Worm (Caenorhabditis elegans) whole organism, L1 larva: ENCODE measurements around the gene K09C6.8.

Experiments used
- aly-2 ChIP-seq: fragments of 150-350 bp; optimal IDR thresholded peaks from 2 replicates; lab custom pipeline; 2014; ENCODE audit warnings: missing biosample characterization, missing genetic modification characterization
- efl-1 ChIP-seq, 4 experiments: fragments of 150-350 bp; optimal IDR thresholded peaks in 3 of 4; peaks in 1 of 4; 1 replicate in 1 of 4; 2 replicates in 3 of 4; lab custom pipeline; 2014; ENCODE audit warnings: missing biosample characterization in 2 of 4, missing genetic modification characterization in 2 of 4, missing genetic modification reagents in 2 of 4
- egl-27 ChIP-seq, 2 experiments: fragments of 150-350 bp in 1 of 2; sonication (generic microtip); optimal IDR thresholded peaks; 3 replicates each; lab custom pipeline; 2017 to 2018; ENCODE audit warnings: missing biosample characterization in 2 of 2, missing genetic modification characterization in 2 of 2, missing genetic modification reagents in 2 of 2
- fkh-10 ChIP-seq: sonication (generic microtip); optimal IDR thresholded peaks from 2 replicates; lab custom pipeline; 2017; ENCODE audit warnings: missing biosample characterization, missing genetic modification reagents, missing genetic modification characterization
- irx-1 ChIP-seq: sonication (generic microtip); optimal IDR thresholded peaks from 2 replicates; lab custom pipeline; 2016; ENCODE audit warnings: missing genetic modification characterization, missing compliant biosample characterization
- jun-1 ChIP-seq: fragments of 150-350 bp; optimal IDR thresholded peaks from 2 replicates; lab custom pipeline; 2014; ENCODE audit warnings: missing biosample characterization, missing genetic modification reagents, missing genetic modification characterization
- lin-13 ChIP-seq: fragments of 150-350 bp; optimal IDR thresholded peaks from 2 replicates; lab custom pipeline; 2014; ENCODE audit warnings: missing biosample characterization, missing genetic modification reagents, missing genetic modification characterization
- lin-39 ChIP-seq: fragments of 150-350 bp; optimal IDR thresholded peaks from 2 replicates; lab custom pipeline; 2014; ENCODE audit warnings: missing biosample characterization, missing genetic modification reagents, missing genetic modification characterization
- mdl-1 ChIP-seq, 2 experiments: fragments of 150-350 bp; optimal IDR thresholded peaks; 2 replicates each; lab custom pipeline; 2014 to 2017; ENCODE audit warnings: missing biosample characterization in 2 of 2, missing genetic modification characterization in 2 of 2, inconsistent platforms in 1 of 2
- nhr-237 ChIP-seq: fragments of 150-350 bp; optimal IDR thresholded peaks from 2 replicates; lab custom pipeline; 2014; ENCODE audit warnings: missing biosample characterization, missing genetic modification characterization
- nhr-28 ChIP-seq: fragments of 150-350 bp; optimal IDR thresholded peaks from 2 replicates; lab custom pipeline; 2014; ENCODE audit warnings: missing biosample characterization, missing genetic modification characterization
- skn-1 ChIP-seq: fragments of 150-350 bp; optimal IDR thresholded peaks from 2 replicates; lab custom pipeline; 2014; ENCODE audit warnings: missing biosample characterization, missing genetic modification characterization
- snpc-4 ChIP-seq: fragments of 150-350 bp; optimal IDR thresholded peaks from 2 replicates; lab custom pipeline; 2014; ENCODE audit warnings: missing biosample characterization, missing genetic modification characterization
- snu-23 ChIP-seq: sonication (generic microtip); optimal IDR thresholded peaks from 2 replicates; lab custom pipeline; 2016; ENCODE audit warnings: missing genetic modification characterization, missing compliant biosample characterization

DNA sequence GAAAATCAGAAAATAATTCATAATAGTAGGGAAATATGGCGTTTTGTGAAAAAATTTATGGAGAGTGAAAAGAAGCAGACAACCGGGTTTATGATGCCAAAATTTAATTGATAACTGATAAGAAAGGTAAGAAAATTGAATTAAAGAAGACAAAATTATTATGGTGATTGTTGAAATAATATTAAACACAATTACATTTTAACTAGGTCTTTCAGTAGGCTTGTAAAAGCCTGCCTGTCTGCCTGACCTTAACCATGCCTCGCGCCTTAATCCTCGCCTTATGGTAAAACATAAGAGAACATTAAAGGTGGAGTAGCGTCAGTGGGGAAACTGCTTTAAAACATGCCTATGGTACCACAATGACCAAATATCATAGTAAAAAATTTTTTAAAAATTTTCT lies 35.5 kb upstream of the K09C6.8 start, which contains the start of gene T02B11.8:
- TF ChIP-seq jun-1 (no peak), snu-23 (GFP tag; lab: Kevin White, UChicago) (no peak), mdl-1 (tag; optimal IDR thresholded peaks at IDR 0.05; lab: Kevin White, UChicago) (no peak), skn-1 (tag; lab: Kevin White, UChicago) (no peak), irx-1 (tag; lab: Kevin White, UChicago) (no peak), snpc-4 (no peak), fkh-10 (no peak), egl-27 (tag; optimal IDR thresholded peaks at IDR 0.05; lab: Kevin White, UChicago) (no peak), nhr-237 (tag; lab: Kevin White, UChicago) (no peak), lin-39 (no peak), lin-13 (GFP tag; lab: Kevin White, UChicago) (no peak), nhr-28 (no peak), aly-2 (tag; lab: Kevin White, UChicago) (no peak), efl-1 (optimal IDR thresholded peaks at IDR 0.05; lab: Kevin White, UChicago) (no peak), efl-1 (GFP tag; optimal IDR thresholded peaks at IDR 0.05 in 1 of 2; lab: Kevin White, UChicago) (no peak)
